Worm (Caenorhabditis elegans): ENCODE measurements around the gene ZK856.14.

Gene ZK856.14

ce11 chrV:10204863-10205338 is 11.9 kb upstream of the ZK856.14 start, which contains the start of the genes ZK856.19 and ZK856.11:
TSS of gene ZK856.19 (minus strand) at chrV:10204913.
TSS of gene ZK856.11 (minus strand) at chrV:10204938.
- TF ChIP-seq hmg-4 (GFP tag; optimal IDR thresholded peaks at IDR 0.05) (no peak), pes-1 (GFP tag; IDR thresholded peaks at IDR 0.05) (no peak), B0310.2 (tag; optimal IDR thresholded peaks at IDR 0.05) (no peak), tra-4 (tag; optimal IDR thresholded peaks at IDR 0.05) (no peak), F13C5.2 (tag; optimal IDR thresholded peaks at IDR 0.05) (no peak), tbx-11 (GFP tag; IDR thresholded peaks at IDR 0.05) (no peak), ceh-13 (GFP tag; optimal IDR thresholded peaks at IDR 0.05) (no peak), tbx-37 (GFP tag; conservative IDR thresholded peaks at IDR 0.05) (no peak), ceh-36 (tag; optimal IDR thresholded peaks at IDR 0.05) (no peak), scrt-1 (GFP tag; IDR thresholded peaks at IDR 0.05) (no peak), ets-7 (tag; optimal IDR thresholded peaks at IDR 0.05) (no peak), hmbx-1 (tag; optimal IDR thresholded peaks at IDR 0.05) (no peak), aly-1 (tag; optimal IDR thresholded peaks at IDR 0.05) (no peak), hnd-1 (tag; optimal IDR thresholded peaks at IDR 0.05) (no peak), sea-1 (GFP tag; conservative IDR thresholded peaks at IDR 0.05) (no peak), ama-1 (optimal IDR thresholded peaks at IDR 0.05) (no peak), flt-1 (GFP tag; IDR thresholded peaks at IDR 0.05) (no peak)

ce11 chrV:10205483-10205882 is 11.3 kb upstream of the ZK856.14 start, which contains the start of gene ZK856.16:
TSS of gene ZK856.16 (minus strand) at chrV:10205583.
- TF ChIP-seq scrt-1 (GFP tag; IDR thresholded peaks at IDR 0.05) (no peak), pes-1 (GFP tag; IDR thresholded peaks at IDR 0.05) (no peak), tbx-37 (GFP tag; conservative IDR thresholded peaks at IDR 0.05) (no peak), ets-7 (tag; optimal IDR thresholded peaks at IDR 0.05) (no peak)

ce11 chrV:10206502-10206901 is 10.3 kb upstream of the ZK856.14 start, which contains the start of gene rpc-25:
TSS of gene rpc-25 (minus strand) at chrV:10206602.
- no peak for TF ChIP-seq pes-1 (GFP tag; IDR thresholded peaks at IDR 0.05)
- TF ChIP-seq ets-7 (tag; optimal IDR thresholded peaks at IDR 0.05): no peak

- TF ChIP-seq ama-1 (optimal IDR thresholded peaks at IDR 0.05): no peak
- no peak for TF ChIP-seq ets-7 (tag; optimal IDR thresholded peaks at IDR 0.05)
- TF ChIP-seq tra-4 (tag; optimal IDR thresholded peaks at IDR 0.05): no peak
- no peak for TF ChIP-seq tbx-37 (GFP tag; conservative IDR thresholded peaks at IDR 0.05)
- no peak for TF ChIP-seq F13C5.2 (tag; optimal IDR thresholded peaks at IDR 0.05)
- TF ChIP-seq hnd-1 (tag; optimal IDR thresholded peaks at IDR 0.05): no peak
These were observed 6.6 kb upstream of the ZK856.14 start, which contains the start of gene tftc-3 for ce11 chrV:10210244-10210643. TSS of gene tftc-3 (minus strand) at chrV:10210344.

- TF ChIP-seq hmbx-1 (tag; optimal IDR thresholded peaks at IDR 0.05) (no peak), pes-1 (GFP tag; IDR thresholded peaks at IDR 0.05) (no peak), tbx-11 (GFP tag; IDR thresholded peaks at IDR 0.05) (no peak), hnd-1 (tag; optimal IDR thresholded peaks at IDR 0.05) (no peak), tra-4 (tag; optimal IDR thresholded peaks at IDR 0.05) (no peak), flt-1 (GFP tag; IDR thresholded peaks at IDR 0.05) (no peak), sea-1 (GFP tag; conservative IDR thresholded peaks at IDR 0.05) (no peak), ceh-13 (GFP tag; optimal IDR thresholded peaks at IDR 0.05) (no peak), F13C5.2 (tag; optimal IDR thresholded peaks at IDR 0.05) (no peak), scrt-1 (GFP tag; IDR thresholded peaks at IDR 0.05) (no peak)
These were observed 4.8 kb upstream of the ZK856.14 start, which contains the start of gene zhit-3 for ce11 chrV:10212027-10212426. TSS of gene zhit-3 (minus strand) at chrV:10212127.

- TF ChIP-seq tbx-11 (GFP tag; IDR thresholded peaks at IDR 0.05): no peak
- TF ChIP-seq F13C5.2 (tag; optimal IDR thresholded peaks at IDR 0.05): no peak
- TF ChIP-seq ceh-36 (tag; optimal IDR thresholded peaks at IDR 0.05): no peak
- no peak for TF ChIP-seq aly-1 (tag; optimal IDR thresholded peaks at IDR 0.05)
- TF ChIP-seq pes-1 (GFP tag; IDR thresholded peaks at IDR 0.05): no peak
These were observed 4.2 kb upstream of the ZK856.14 start, which contains the start of gene hpo-40 for ce11 chrV:10212627-10213026. TSS of gene hpo-40 (plus strand) at chrV:10212927.

- TF ChIP-seq flt-1 (GFP tag; IDR thresholded peaks at IDR 0.05): no peak
- no peak for TF ChIP-seq scrt-1 (GFP tag; IDR thresholded peaks at IDR 0.05)
- TF ChIP-seq tra-4 (tag; optimal IDR thresholded peaks at IDR 0.05): no peak
- TF ChIP-seq ama-1 (optimal IDR thresholded peaks at IDR 0.05): no peak
- TF ChIP-seq sea-1 (GFP tag; conservative IDR thresholded peaks at IDR 0.05): no peak
- TF ChIP-seq tbx-37 (GFP tag; conservative IDR thresholded peaks at IDR 0.05): no peak
- TF ChIP-seq hnd-1 (tag; optimal IDR thresholded peaks at IDR 0.05): no peak
- TF ChIP-seq pes-1 (GFP tag; IDR thresholded peaks at IDR 0.05): no peak
These were observed 3.8 kb downstream of the ZK856.14 start, which contains the start of gene C12D8.13 for ce11 chrV:10220605-10221004. TSS of gene C12D8.13 (minus strand) at chrV:10220705.

ce11 chrV:10221317-10221716 is 4.5 kb downstream of the ZK856.14 start, which contains the start of the genes fipr-5 and fipr-9:
TSS of gene fipr-5 (minus strand) at chrV:10221417.
TSS of gene fipr-9 (plus strand) at chrV:10221662.
- TF ChIP-seq ama-1 (optimal IDR thresholded peaks at IDR 0.05) (no peak), tbx-37 (GFP tag; conservative IDR thresholded peaks at IDR 0.05) (no peak), ceh-13 (GFP tag; optimal IDR thresholded peaks at IDR 0.05) (no peak), ets-7 (tag; optimal IDR thresholded peaks at IDR 0.05) (no peak), flt-1 (GFP tag; IDR thresholded peaks at IDR 0.05) (no peak), scrt-1 (GFP tag; IDR thresholded peaks at IDR 0.05) (no peak), tra-4 (tag; optimal IDR thresholded peaks at IDR 0.05) (no peak), F13C5.2 (tag; optimal IDR thresholded peaks at IDR 0.05) (no peak), pes-1 (GFP tag; IDR thresholded peaks at IDR 0.05) (no peak), aly-1 (tag; optimal IDR thresholded peaks at IDR 0.05) (no peak)
